Fruit fly (Drosophila melanogaster): Measurements from ENCODE around the gene CG14668.

CG14668 gene

DNA sequence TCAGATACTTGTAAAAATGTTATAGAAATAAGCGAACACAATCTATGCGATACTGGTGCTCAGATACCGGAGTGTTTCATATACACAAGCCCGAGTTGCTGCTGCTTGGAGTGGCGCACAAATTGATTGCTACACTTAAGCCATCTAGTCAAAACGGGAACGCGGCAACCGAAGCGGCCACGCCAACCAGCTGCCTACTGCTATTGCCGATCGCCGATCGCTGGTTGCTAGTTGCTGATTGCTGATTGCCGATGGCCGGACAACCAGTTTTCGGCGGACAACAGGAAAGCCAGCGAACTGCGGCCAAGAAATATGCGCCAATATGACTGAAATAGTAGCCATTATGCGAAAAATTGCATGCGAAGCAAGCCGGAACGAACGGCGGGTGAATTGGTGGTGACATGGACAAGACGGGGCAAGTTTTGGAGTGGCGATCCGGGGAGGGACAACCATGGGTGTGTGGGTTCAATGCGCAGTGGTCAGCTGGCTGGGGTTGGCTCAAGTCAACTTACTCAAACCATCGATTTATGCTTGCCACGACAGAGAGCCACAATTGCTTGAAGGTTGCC lies 2.7 kb upstream of the CG14668 start:
- TF ChIP-seq EcR (GFP tag; optimal IDR thresholded peaks at IDR 0.05) (peak; percentile 82), CG9948 (tag; optimal IDR thresholded peaks at IDR 0.05) (no peak), CG13204 (GFP tag; optimal IDR thresholded peaks at IDR 0.05) (peak; percentile 40), CG8301 (tag; optimal IDR thresholded peaks at IDR 0.05) (no peak), CG10348 (GFP tag; IDR thresholded peaks at IDR 0.05) (0 out of 2 replicates have a peak, but pooled peaks have one; percentile 21)

DNA sequence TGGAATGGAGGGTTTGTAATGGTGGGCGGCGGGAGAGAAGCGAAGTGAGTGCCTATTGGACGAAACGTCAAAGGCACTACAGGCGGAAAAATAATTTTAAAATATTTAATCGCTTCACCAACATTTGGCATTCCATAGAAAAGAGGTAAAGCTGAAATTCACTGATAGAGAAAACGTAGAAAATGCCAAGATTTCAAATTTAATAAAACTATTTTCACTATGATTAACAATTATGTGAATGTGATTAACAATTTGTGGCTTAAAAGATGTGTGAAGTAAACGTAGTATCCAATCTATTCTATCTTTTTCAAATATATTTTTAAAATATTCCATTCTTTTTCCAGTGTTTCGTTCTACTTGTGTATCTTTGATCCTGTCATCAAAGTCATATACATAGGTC lies 2.0 kb upstream of the CG14668 start:
- no peak for TF ChIP-seq CG4496 (GFP tag; IDR thresholded peaks at IDR 0.05)
- TF ChIP-seq fd96Ca (GFP tag; IDR thresholded peaks at IDR 0.05) = no peak
- peak; percentile 65 for TF ChIP-seq CG14655 (GFP tag; optimal IDR thresholded peaks at IDR 0.05)
- no peak for TF ChIP-seq CG32121 (GFP tag; IDR thresholded peaks at IDR 0.05)
- no peak for TF ChIP-seq Ets98B (GFP tag; IDR thresholded peaks at IDR 0.05)
- TF ChIP-seq Pif1A (GFP tag; optimal IDR thresholded peaks at IDR 0.05) = no peak
- TF ChIP-seq Pif1B (GFP tag; optimal IDR thresholded peaks at IDR 0.05) = no peak
- TF ChIP-seq Snoo (tag; optimal IDR thresholded peaks at IDR 0.05) = no peak
- no peak for TF ChIP-seq gl (tag; optimal IDR thresholded peaks at IDR 0.05)
- peak; percentile 4 for TF ChIP-seq CG34367 (tag; optimal IDR thresholded peaks at IDR 0.05)
- no peak for TF ChIP-seq CG13204 (GFP tag; optimal IDR thresholded peaks at IDR 0.05)
- no peak for TF ChIP-seq CG10348 (GFP tag; IDR thresholded peaks at IDR 0.05)
- no peak for TF ChIP-seq rn (GFP tag; IDR thresholded peaks at IDR 0.05)
- no peak for TF ChIP-seq D1 (tag; optimal IDR thresholded peaks at IDR 0.05)
- no peak for TF ChIP-seq CG12605 (GFP tag; IDR thresholded peaks at IDR 0.05)
- peak; percentile 42 for TF ChIP-seq CG8301 (tag; optimal IDR thresholded peaks at IDR 0.05)
- TF ChIP-seq EcR (GFP tag; optimal IDR thresholded peaks at IDR 0.05) = no peak
- TF ChIP-seq CG17806 (tag; optimal IDR thresholded peaks at IDR 0.05) = peak; percentile 52
- peak; percentile 67 for TF ChIP-seq CG9948 (tag; optimal IDR thresholded peaks at IDR 0.05)
- peak; percentile 42 for TF ChIP-seq CG8159 (tag; optimal IDR thresholded peaks at IDR 0.05)
- peak; percentile 6 for TF ChIP-seq CG15710 (tag; optimal IDR thresholded peaks at IDR 0.05)

DNA sequence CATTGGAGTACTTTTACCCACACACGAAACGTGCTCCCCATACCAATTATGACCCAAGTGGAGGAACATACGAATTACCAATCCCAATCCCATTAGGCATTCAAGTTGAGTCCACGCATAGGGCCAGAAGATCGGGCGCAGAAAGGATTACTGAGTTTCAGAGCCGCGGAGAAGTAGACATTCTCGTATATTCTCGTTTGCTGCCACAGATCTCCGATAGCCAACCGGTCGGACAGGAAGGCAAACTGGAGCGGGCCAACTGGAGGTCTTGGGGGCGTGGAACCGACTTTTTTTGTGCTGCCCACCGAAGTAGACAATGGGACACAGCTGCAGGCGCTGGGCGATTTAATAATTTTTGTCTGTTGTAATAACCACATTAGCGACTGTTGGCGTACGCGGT lies 1.6 kb upstream of the CG14668 start:
- TF ChIP-seq CG15710 (tag; optimal IDR thresholded peaks at IDR 0.05) (no peak), CG12605 (GFP tag; IDR thresholded peaks at IDR 0.05) (no peak), Pif1B (GFP tag; optimal IDR thresholded peaks at IDR 0.05) (no peak), EcR (GFP tag; optimal IDR thresholded peaks at IDR 0.05) (peak; percentile 79), CG13204 (GFP tag; optimal IDR thresholded peaks at IDR 0.05) (peak; percentile 17), CG10348 (GFP tag; IDR thresholded peaks at IDR 0.05) (no peak), CG8301 (tag; optimal IDR thresholded peaks at IDR 0.05) (no peak)

DNA sequence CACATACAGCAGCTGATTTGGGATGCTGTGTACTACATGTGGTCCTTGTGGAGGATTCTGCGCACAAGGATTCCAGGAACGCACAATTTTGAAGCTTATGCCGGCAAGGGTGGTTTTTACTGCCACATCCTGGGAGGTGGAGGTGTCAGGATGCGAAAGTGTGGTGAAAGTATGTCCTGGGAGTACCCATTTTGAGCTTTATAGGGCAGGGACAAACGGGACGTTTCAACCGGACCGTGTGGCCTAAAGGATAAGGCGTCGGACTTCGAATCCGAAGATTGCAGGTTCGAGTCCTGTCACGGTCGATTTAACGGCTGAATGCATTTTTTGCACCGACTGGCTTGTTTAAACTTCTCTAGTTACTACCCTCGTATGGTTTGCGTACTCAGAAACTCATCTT lies 532 bp upstream of the CG14668 start:
- TF ChIP-seq CG8159 (tag; optimal IDR thresholded peaks at IDR 0.05) (no peak), CG17806 (tag; optimal IDR thresholded peaks at IDR 0.05) (no peak), CG8301 (tag; optimal IDR thresholded peaks at IDR 0.05) (no peak), CG34367 (tag; optimal IDR thresholded peaks at IDR 0.05) (no peak), rn (GFP tag; IDR thresholded peaks at IDR 0.05) (no peak), CG15710 (tag; optimal IDR thresholded peaks at IDR 0.05) (no peak), fd96Ca (GFP tag; IDR thresholded peaks at IDR 0.05) (no peak), CG9948 (tag; optimal IDR thresholded peaks at IDR 0.05) (no peak), Snoo (tag; optimal IDR thresholded peaks at IDR 0.05) (no peak), Pif1A (GFP tag; optimal IDR thresholded peaks at IDR 0.05) (no peak), CG14655 (GFP tag; optimal IDR thresholded peaks at IDR 0.05) (no peak), Ets98B (GFP tag; IDR thresholded peaks at IDR 0.05) (no peak), D1 (tag; optimal IDR thresholded peaks at IDR 0.05) (no peak), CG10348 (GFP tag; IDR thresholded peaks at IDR 0.05) (no peak)

DNA sequence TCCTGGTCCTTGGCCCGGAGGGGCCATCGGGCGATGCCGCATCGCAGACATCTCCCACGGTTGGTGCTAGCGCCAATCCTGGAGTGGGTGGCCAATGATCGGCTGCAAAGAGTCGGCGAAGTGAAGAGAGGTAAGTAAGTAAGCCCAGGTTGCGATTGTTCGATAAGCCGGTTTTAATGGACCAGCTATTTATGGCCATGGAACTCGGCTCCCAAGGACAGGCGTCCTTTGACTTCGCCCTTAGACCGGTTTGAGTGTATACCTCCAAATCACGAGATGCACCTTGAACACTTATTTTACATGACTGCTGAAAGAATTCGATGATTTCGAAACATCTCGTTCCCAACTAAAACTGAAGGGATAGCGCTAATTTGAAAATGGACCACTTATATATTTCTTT lies 1.7 kb downstream of the CG14668 start:
- TF ChIP-seq EcR (GFP tag; optimal IDR thresholded peaks at IDR 0.05) (peak; percentile 98), gl (tag; optimal IDR thresholded peaks at IDR 0.05) (peak; percentile 19), CG13204 (GFP tag; optimal IDR thresholded peaks at IDR 0.05) (no peak), CG17806 (tag; optimal IDR thresholded peaks at IDR 0.05) (peak; percentile 13)

DNA sequence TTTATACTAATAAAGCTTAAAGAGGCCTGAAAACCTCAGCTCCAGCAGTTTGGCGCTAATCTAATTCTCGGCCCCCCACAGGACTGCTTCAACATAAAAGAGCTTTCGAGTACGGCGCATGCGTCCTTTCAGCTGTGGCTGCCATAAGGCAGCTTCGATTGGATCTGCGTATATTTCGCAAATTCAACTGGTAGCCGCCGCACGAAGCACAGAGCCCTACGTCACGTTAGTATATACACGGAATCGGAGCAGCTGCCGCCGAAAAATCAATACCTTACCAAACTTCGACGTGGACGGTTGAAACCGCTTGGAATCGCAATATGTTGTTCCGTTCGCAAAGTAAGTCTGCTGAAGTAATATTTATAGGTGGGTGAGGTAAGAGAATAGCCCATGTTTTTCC lies 10.9 kb downstream of the CG14668 start, which contains the start of gene 7B2:
Gene 7B2, plus strand, starts transcription at position 169 of the 400 bp plus-strand sequence.
- TF ChIP-seq CG8301 (tag; optimal IDR thresholded peaks at IDR 0.05) (no peak), CG8159 (tag; optimal IDR thresholded peaks at IDR 0.05) (no peak), CG9948 (tag; optimal IDR thresholded peaks at IDR 0.05) (no peak), fd96Ca (GFP tag; IDR thresholded peaks at IDR 0.05) (no peak), CG13204 (GFP tag; optimal IDR thresholded peaks at IDR 0.05) (no peak), CG17806 (tag; optimal IDR thresholded peaks at IDR 0.05) (no peak), D1 (tag; optimal IDR thresholded peaks at IDR 0.05) (no peak), Pif1B (GFP tag; optimal IDR thresholded peaks at IDR 0.05) (no peak), CG12605 (GFP tag; IDR thresholded peaks at IDR 0.05) (no peak), CG4496 (GFP tag; IDR thresholded peaks at IDR 0.05) (no peak), CG14655 (GFP tag; optimal IDR thresholded peaks at IDR 0.05) (no peak), CG10348 (GFP tag; IDR thresholded peaks at IDR 0.05) (no peak), Ets98B (GFP tag; IDR thresholded peaks at IDR 0.05) (no peak), CG34367 (tag; optimal IDR thresholded peaks at IDR 0.05) (no peak), EcR (GFP tag; optimal IDR thresholded peaks at IDR 0.05) (no peak), rn (GFP tag; IDR thresholded peaks at IDR 0.05) (no peak), gl (tag; optimal IDR thresholded peaks at IDR 0.05) (no peak), Pif1A (GFP tag; optimal IDR thresholded peaks at IDR 0.05) (no peak), CG15710 (tag; optimal IDR thresholded peaks at IDR 0.05) (no peak), Snoo (tag; optimal IDR thresholded peaks at IDR 0.05) (no peak)
